Worm (Caenorhabditis elegans): ENCODE measurements around the gene B0280.17.
A peak's percentile ranks its signal among the peaks of the same experiment; 100 is the strongest.

B0280.17 gene

ce11 chrIII:7165276-7165675, 29.4 kb upstream of the B0280.17 start:
- no peak for TF ChIP-seq nhr-47 (tag; optimal IDR thresholded peaks at IDR 0.05)
- no peak for TF ChIP-seq mab-9 (GFP tag; IDR thresholded peaks at IDR 0.05)
- no peak for TF ChIP-seq efl-3 (GFP tag; optimal IDR thresholded peaks at IDR 0.05)
- TF ChIP-seq nhr-90 (tag; optimal IDR thresholded peaks at IDR 0.05; ENCODE audit: poor library complexity): no peak
- TF ChIP-seq elt-2 (tag; optimal IDR thresholded peaks at IDR 0.05): no peak
- no peak for TF ChIP-seq irx-1 (tag; optimal IDR thresholded peaks at IDR 0.05)
- TF ChIP-seq jun-1 (tag; optimal IDR thresholded peaks at IDR 0.05): no peak
- TF ChIP-seq efl-1 (optimal IDR thresholded peaks at IDR 0.05): no peak
- TF ChIP-seq efl-1 (GFP tag; optimal IDR thresholded peaks at IDR 0.05 in 1 of 2): no peak
- no peak for TF ChIP-seq ztf-4 (tag; optimal IDR thresholded peaks at IDR 0.05)
- no peak for TF ChIP-seq C34B4.2 (tag; optimal IDR thresholded peaks at IDR 0.05)
- TF ChIP-seq aha-1 (tag; optimal IDR thresholded peaks at IDR 0.05): no peak
- TF ChIP-seq lin-15B (tag; optimal IDR thresholded peaks at IDR 0.05): no peak
- no peak for TF ChIP-seq fos-1 (tag; optimal IDR thresholded peaks at IDR 0.05)
- TF ChIP-seq ceh-63 (GFP tag; optimal IDR thresholded peaks at IDR 0.05): no peak
- TF ChIP-seq nhr-20 (tag; optimal IDR thresholded peaks at IDR 0.05): no peak
- no peak for TF ChIP-seq hlh-17 (GFP tag; optimal IDR thresholded peaks at IDR 0.05; ENCODE audit: borderline replicate concordance)
- TF ChIP-seq lin-14 (GFP tag; optimal IDR thresholded peaks at IDR 0.05): no peak

ce11 chrIII:7162065-7162762, 26.3 kb upstream of the B0280.17 start, which contains the start of the genes syf-2 and K04G7.1:
Gene syf-2, minus strand, starts transcription at chrIII:7162115.
Gene K04G7.1, plus strand, starts transcription at chrIII:7162712.
- peak; percentile 52 for TF ChIP-seq hpl-2 (GFP tag; optimal IDR thresholded peaks at IDR 0.05)
- TF ChIP-seq sox-4 (tag; optimal IDR thresholded peaks at IDR 0.05): no peak
- no peak for TF ChIP-seq hlh-17 (GFP tag; optimal IDR thresholded peaks at IDR 0.05; ENCODE audit: borderline replicate concordance)
- peak; percentile 82 for TF ChIP-seq pax-3 (tag; optimal IDR thresholded peaks at IDR 0.05)
- peak; percentile 60 for TF ChIP-seq zip-4 (GFP tag; optimal IDR thresholded peaks at IDR 0.05)
- TF ChIP-seq ceh-82 (tag; optimal IDR thresholded peaks at IDR 0.05): peak; percentile 55 to 96 (median 67)
- peak; percentile 34 for TF ChIP-seq fos-1 (tag; optimal IDR thresholded peaks at IDR 0.05)
- no peak for TF ChIP-seq Y116A8C.19 (tag; optimal IDR thresholded peaks at IDR 0.05; ENCODE audit: borderline replicate concordance)
- TF ChIP-seq ceh-90 (tag; optimal IDR thresholded peaks at IDR 0.05): no peak
- no peak for TF ChIP-seq nhr-28 (tag; optimal IDR thresholded peaks at IDR 0.05)
- TF ChIP-seq mef-2 (tag; optimal IDR thresholded peaks at IDR 0.05): peak; percentile 62
- TF ChIP-seq pqm-1 (tag; optimal IDR thresholded peaks at IDR 0.05): no peak
- peak; percentile 46 for TF ChIP-seq ceh-8 (GFP tag; optimal IDR thresholded peaks at IDR 0.05)
- TF ChIP-seq unc-86 (tag; optimal IDR thresholded peaks at IDR 0.05): peak; percentile 85
- TF ChIP-seq nhr-11 (tag; optimal IDR thresholded peaks at IDR 0.05): peak; percentile 70
- TF ChIP-seq dpl-1 (GFP tag; optimal IDR thresholded peaks at IDR 0.05): peak; percentile 90 to 94 (median 91)
- TF ChIP-seq C34B4.2 (tag; optimal IDR thresholded peaks at IDR 0.05): no peak
- TF ChIP-seq snpc-4 (tag; optimal IDR thresholded peaks at IDR 0.05): peak; percentile 82
- TF ChIP-seq lin-14 (GFP tag; optimal IDR thresholded peaks at IDR 0.05): peak; percentile 95
- TF ChIP-seq alr-1 (tag; optimal IDR thresholded peaks at IDR 0.05; ENCODE audit: borderline replicate concordance): no peak
- no peak for TF ChIP-seq pag-3 (tag; optimal IDR thresholded peaks at IDR 0.05; ENCODE audit: borderline replicate concordance, insufficient read depth)
- peak; percentile 85 for TF ChIP-seq egl-13 (tag; optimal IDR thresholded peaks at IDR 0.05)
- TF ChIP-seq egl-27 (tag; optimal IDR thresholded peaks at IDR 0.05): peak; percentile 78 to 87
- TF ChIP-seq lir-3 (tag; optimal IDR thresholded peaks at IDR 0.05; ENCODE audit: poor library complexity): peak; percentile 62
- no peak for TF ChIP-seq unc-30 (tag; optimal IDR thresholded peaks at IDR 0.05)
- TF ChIP-seq vab-15 (tag; optimal IDR thresholded peaks at IDR 0.05): no peak
- peak; percentile 82 for TF ChIP-seq blmp-1 (tag; optimal IDR thresholded peaks at IDR 0.05)
- peak; percentile 87 for TF ChIP-seq swsn-7 (tag; optimal IDR thresholded peaks at IDR 0.05)
- TF ChIP-seq unc-130 (tag; optimal IDR thresholded peaks at IDR 0.05): peak; percentile 83
- TF ChIP-seq mdl-1 (tag; optimal IDR thresholded peaks at IDR 0.05): peak in 1 of 2 experiments; percentile 84
- TF ChIP-seq unc-98 (GFP tag; IDR thresholded peaks at IDR 0.05): no peak
- peak; percentile 80 for TF ChIP-seq dsc-1 (tag; optimal IDR thresholded peaks at IDR 0.05)
- TF ChIP-seq tbx-2 (tag; optimal IDR thresholded peaks at IDR 0.05): peak; percentile 91
- no peak for TF ChIP-seq ces-1 (GFP tag; optimal IDR thresholded peaks at IDR 0.05)
- peak; percentile 90 for TF ChIP-seq nhr-19 (GFP tag; conservative IDR thresholded peaks at IDR 0.05)
- TF ChIP-seq isw-1 (GFP tag; IDR thresholded peaks at IDR 0.05): peak; percentile 90
